Worm (Caenorhabditis elegans) whole organism, late embryonic: ENCODE measurements around the gene dlst-1.

Experiments used
- C08G9.2 ChIP-seq: sonication (generic microtip); optimal IDR thresholded peaks from 2 replicates; lab custom pipeline; 2016; ENCODE audit warnings: mild to moderate bottlenecking, missing genetic modification characterization, moderate library complexity, missing compliant biosample characterization
- pag-3 ChIP-seq: sonication (generic microtip); optimal IDR thresholded peaks from 2 replicates; lab custom pipeline; 2016; ENCODE audit warnings: missing compliant biosample characterization, missing genetic modification characterization, borderline replicate concordance
- unc-86 ChIP-seq: sonication (generic microtip); optimal IDR thresholded peaks from 2 replicates; lab custom pipeline; 2016; ENCODE audit warnings: missing genetic modification characterization, missing compliant biosample characterization

ce11 chrV:6722378-6722777, 13.5 kb upstream of the dlst-1 start, which contains the start of gene ZC487.2:
- no peak for TF ChIP-seq unc-86 (tag; lab: Kevin White, UChicago)
- TF ChIP-seq C08G9.2 (tag; lab: Kevin White, UChicago): no peak
- no peak for TF ChIP-seq pag-3 (tag; lab: Kevin White, UChicago)
